Fruit fly (Drosophila melanogaster) whole organism, pupa: ENCODE results near the gene Kal1.

Experiments
- CG14655 ChIP-seq: fragments of 200-800 bp; sonication (Bioruptor generic); optimal IDR thresholded peaks from 3 replicates; lab custom pipeline; 2017; ENCODE audit warnings: mild to moderate bottlenecking, missing biosample characterization, missing genetic modification reagents, missing genetic modification characterization
- EcR ChIP-seq: fragments of 200-800 bp; sonication (Bioruptor generic); optimal IDR thresholded peaks from 3 replicates; lab custom pipeline; 2019; ENCODE audit warnings: missing biosample characterization, missing genetic modification characterization, mild to moderate bottlenecking, moderate library complexity, missing genetic modification reagents

- no peak for TF ChIP-seq CG14655 (GFP tag; lab: Kevin White, UChicago)
- peak; percentile 64 for TF ChIP-seq EcR (GFP tag; lab: Kevin White, UChicago)
Measured at dm6 chr3R:24137311-24137945, 3.8 kb upstream of the Kal1 start, which contains the start of gene Npc2f.
